Fruit fly (Drosophila melanogaster) whole organism, embryonic: ENCODE results near the gene CG3764.

ENCODE experiments used
- ATbp ChIP-seq: fragments of 200-800 bp; sonication (Bioruptor generic); optimal IDR thresholded peaks from 2 replicates; lab custom pipeline; 2017; ENCODE audit warnings: missing biosample characterization, mild to moderate bottlenecking, missing genetic modification characterization, missing genetic modification reagents
- Bgb ChIP-seq: fragments of 200-800 bp; sonication (Bioruptor generic); IDR thresholded peaks from 2 replicates; pipeline ENCODE4 v1.3.6; 2022; ENCODE audit warnings: missing biosample characterization, missing genetic modification characterization; ENCODE audit not compliant: partially characterized antibody
- Blimp-1 ChIP-seq: fragments of 200-800 bp; sonication (Bioruptor generic); optimal IDR thresholded peaks from 3 replicates; lab custom pipeline; 2018; ENCODE audit warnings: missing biosample characterization, missing genetic modification characterization, mild to moderate bottlenecking, moderate library complexity, missing genetic modification reagents
- CG12299 ChIP-seq: fragments of 200-800 bp; sonication (Bioruptor generic); optimal IDR thresholded peaks from 2 replicates; lab custom pipeline; 2018; ENCODE audit warnings: missing biosample characterization, mild to moderate bottlenecking, missing genetic modification characterization
- CG13424 ChIP-seq: fragments of 200-800 bp; sonication (Bioruptor generic); optimal IDR thresholded peaks from 2 replicates; lab custom pipeline; 2019; ENCODE audit warnings: missing biosample characterization, mild to moderate bottlenecking, missing genetic modification characterization, moderate library complexity
- CG13894 ChIP-seq: fragments of 200-800 bp; sonication (Bioruptor generic); optimal IDR thresholded peaks from 3 replicates; lab custom pipeline; 2018; ENCODE audit warnings: missing biosample characterization, mild to moderate bottlenecking, missing genetic modification characterization, moderate library complexity
- CG14441 ChIP-seq: fragments of 200-800 bp; sonication (Bioruptor generic); IDR thresholded peaks from 2 replicates; pipeline ENCODE4 v1.3.6; 2022; ENCODE audit warnings: missing biosample characterization, missing genetic modification characterization
- CG16779 ChIP-seq: fragments of 200-800 bp; sonication (Bioruptor generic); IDR thresholded peaks from 2 replicates; pipeline ENCODE4 v1.3.6; 2022; ENCODE audit warnings: missing biosample characterization, missing genetic modification characterization
- CG17829 ChIP-seq: fragments of 200-800 bp; optimal IDR thresholded peaks from 2 replicates; lab custom pipeline; 2019; ENCODE audit warnings: missing biosample characterization, mild to moderate bottlenecking, missing genetic modification characterization, moderate library complexity
- CG17912 ChIP-seq: fragments of 200-800 bp; sonication (Bioruptor generic); optimal IDR thresholded peaks from 2 replicates; lab custom pipeline; 2018; ENCODE audit warnings: missing biosample characterization, mild to moderate bottlenecking, missing genetic modification characterization
- CG34376 ChIP-seq: fragments of 200-800 bp; sonication (Bioruptor generic); optimal IDR thresholded peaks from 2 replicates; lab custom pipeline; 2018; ENCODE audit warnings: missing biosample characterization, mild to moderate bottlenecking, missing genetic modification characterization
- CG3726 ChIP-seq: fragments of 200-800 bp; sonication (Bioruptor generic); IDR thresholded peaks from 3 replicates; pipeline ENCODE4, ENCODE4 v1.3.6; 2022; ENCODE audit warnings: missing biosample characterization, missing genetic modification characterization
- CG4707 ChIP-seq: fragments of 200-800 bp; sonication (Bioruptor generic); optimal IDR thresholded peaks from 2 replicates; lab custom pipeline; 2018; ENCODE audit warnings: missing biosample characterization, mild to moderate bottlenecking, missing genetic modification characterization, moderate library complexity
- CG5953 ChIP-seq: fragments of 200-800 bp; sonication (Bioruptor generic); IDR thresholded peaks from 2 replicates; pipeline ENCODE4 v1.3.6; 2022; ENCODE audit warnings: missing biosample characterization, missing genetic modification characterization
- CG6272 ChIP-seq: fragments of 200-800 bp; sonication (Bioruptor generic); IDR thresholded peaks from 2 replicates; pipeline ENCODE4 v1.3.6; 2022; ENCODE audit warnings: missing biosample characterization, missing genetic modification characterization
- GATAe ChIP-seq: fragments of 200-800 bp; sonication (Bioruptor generic); conservative IDR thresholded peaks from 2 replicates; pipeline ENCODE4 v1.3.6; 2022; ENCODE audit warnings: missing biosample characterization, missing genetic modification characterization
- HHEX ChIP-seq: fragments of 200-800 bp; sonication (Bioruptor generic); optimal IDR thresholded peaks from 3 replicates; lab custom pipeline; 2017; ENCODE audit warnings: missing biosample characterization, mild to moderate bottlenecking, missing genetic modification characterization, missing genetic modification reagents
- Lhr ChIP-seq: fragments of 200-800 bp; sonication (Bioruptor generic); optimal IDR thresholded peaks from 3 replicates; lab custom pipeline; 2017; ENCODE audit warnings: mild to moderate bottlenecking, missing biosample characterization, missing genetic modification reagents, missing genetic modification characterization
- Lim3 ChIP-seq: fragments of 200-800 bp; sonication (Bioruptor generic); IDR thresholded peaks from 2 replicates; pipeline ENCODE4 v1.3.6; 2022; ENCODE audit warnings: missing biosample characterization, missing genetic modification characterization
- Med ChIP-seq: fragments of 200-800 bp; sonication (Bioruptor generic); peaks from one replicate; lab custom pipeline; 2016; ENCODE audit warnings: missing biosample characterization, missing genetic modification characterization, mild to moderate bottlenecking, inconsistent platforms, moderate library complexity
- Meics ChIP-seq: fragments of 200-800 bp; sonication (Bioruptor generic); optimal IDR thresholded peaks from 2 replicates; lab custom pipeline; 2017; ENCODE audit warnings: missing biosample characterization, mild to moderate bottlenecking, missing genetic modification characterization
- Ravus ChIP-seq: fragments of 200-800 bp; sonication (Bioruptor generic); IDR thresholded peaks from 2 replicates; pipeline ENCODE4 v1.3.6; 2022; ENCODE audit warnings: missing biosample characterization, missing genetic modification characterization
- Scr ChIP-seq: fragments of 200-800 bp; sonication (Bioruptor generic); IDR thresholded peaks from 2 replicates; pipeline ENCODE4 v1.3.6; 2022; ENCODE audit warnings: missing biosample characterization, missing genetic modification characterization; ENCODE audit not compliant: partially characterized antibody
- amos ChIP-seq: fragments of 200-800 bp; sonication (Bioruptor generic); IDR thresholded peaks from 2 replicates; pipeline ENCODE4 v1.3.6; 2022; ENCODE audit warnings: missing biosample characterization, missing genetic modification characterization; ENCODE audit not compliant: partially characterized antibody
- bbx ChIP-seq: fragments of 200-800 bp; sonication (Bioruptor generic); IDR thresholded peaks from 2 replicates; pipeline ENCODE4 v1.3.6; 2022; ENCODE audit warnings: missing biosample characterization, missing genetic modification characterization; ENCODE audit not compliant: partially characterized antibody
- bigmax ChIP-seq: fragments of 200-800 bp; sonication (Bioruptor generic); optimal IDR thresholded peaks from 2 replicates; lab custom pipeline; 2018; ENCODE audit warnings: missing biosample characterization, mild to moderate bottlenecking, missing genetic modification characterization
- cas ChIP-seq: fragments of 200-800 bp; sonication (Bioruptor generic); IDR thresholded peaks from 2 replicates; pipeline ENCODE4 v1.3.6; 2022; ENCODE audit warnings: missing biosample characterization, missing genetic modification characterization
- chinmo ChIP-seq: fragments of 200-800 bp; sonication (Bioruptor generic); IDR thresholded peaks from 4 replicates; pipeline ENCODE4 v1.3.6; 2022; ENCODE audit warnings: missing biosample characterization, missing genetic modification characterization; ENCODE audit not compliant: partially characterized antibody
- da ChIP-seq: fragments of 200-800 bp; sonication (Bioruptor generic); optimal IDR thresholded peaks from 2 replicates; lab custom pipeline; 2016; ENCODE audit warnings: missing biosample characterization, missing genetic modification characterization
- eve ChIP-seq, 2 experiments: fragments of >200 bp; optimal IDR thresholded peaks; 2 replicates each; lab custom pipeline; 2017; ENCODE audit warnings: missing biosample characterization in 2 of 2, missing genetic modification characterization in 2 of 2
- exex ChIP-seq: fragments of 200-800 bp; sonication (Bioruptor generic); optimal IDR thresholded peaks from 4 replicates; lab custom pipeline; 2018; ENCODE audit warnings: missing biosample characterization, mild to moderate bottlenecking, missing genetic modification characterization, moderate library complexity
- gem ChIP-seq: fragments of 200-800 bp; sonication (Bioruptor generic); optimal IDR thresholded peaks from 2 replicates; lab custom pipeline; 2019; ENCODE audit warnings: missing biosample characterization, mild to moderate bottlenecking, missing genetic modification characterization, moderate library complexity
- gro ChIP-seq: fragments of 200-800 bp; sonication (Bioruptor generic); optimal IDR thresholded peaks from 2 replicates; lab custom pipeline; 2016; ENCODE audit warnings: missing biosample characterization, missing genetic modification characterization
- kni ChIP-seq: fragments of 200-800 bp; sonication (Bioruptor generic); optimal IDR thresholded peaks from 3 replicates; lab custom pipeline; 2017; ENCODE audit warnings: mild to moderate bottlenecking, missing biosample characterization, missing genetic modification reagents, missing genetic modification characterization
- knrl ChIP-seq: fragments of 200-800 bp; sonication (Bioruptor generic); IDR thresholded peaks from 3 replicates; pipeline ENCODE4 v1.3.6; 2022; ENCODE audit warnings: missing biosample characterization, missing genetic modification characterization; ENCODE audit not compliant: partially characterized antibody
- mld ChIP-seq: fragments of 200-800 bp; sonication (Bioruptor generic); IDR thresholded peaks from 3 replicates; pipeline ENCODE4 v1.3.6; 2022; ENCODE audit warnings: missing biosample characterization, missing genetic modification characterization; ENCODE audit not compliant: partially characterized antibody
- pb ChIP-seq: fragments of 200-800 bp; sonication (Bioruptor generic); optimal IDR thresholded peaks from 3 replicates; lab custom pipeline; 2016; ENCODE audit warnings: missing biosample characterization, missing genetic modification characterization
- pros ChIP-seq: fragments of 200-800 bp; sonication (Bioruptor generic); optimal IDR thresholded peaks from 3 replicates; lab custom pipeline; 2019; ENCODE audit warnings: missing biosample characterization, mild to moderate bottlenecking, missing genetic modification characterization, moderate library complexity
- psq ChIP-seq: fragments of 200-800 bp; sonication (Bioruptor generic); optimal IDR thresholded peaks from 2 replicates; lab custom pipeline; 2017; ENCODE audit warnings: missing biosample characterization, missing genetic modification characterization
- pzg ChIP-seq: fragments of 200-800 bp; sonication (Bioruptor generic); optimal IDR thresholded peaks from 3 replicates; lab custom pipeline; 2018; ENCODE audit warnings: missing biosample characterization, mild to moderate bottlenecking, missing genetic modification characterization, moderate library complexity
- salm ChIP-seq: fragments of 200-800 bp; sonication (Bioruptor generic); optimal IDR thresholded peaks from 2 replicates; lab custom pipeline; 2018; ENCODE audit warnings: missing biosample characterization, mild to moderate bottlenecking, missing genetic modification characterization
- sens ChIP-seq: fragments of 200-800 bp; sonication (Bioruptor generic); peaks from one replicate; lab custom pipeline; 2016; ENCODE audit warnings: missing biosample characterization, missing genetic modification characterization
- sens-2 ChIP-seq: fragments of 200-800 bp; sonication (Bioruptor generic); IDR thresholded peaks from 2 replicates; pipeline ENCODE4 v1.3.6; 2022; ENCODE audit warnings: missing biosample characterization, missing genetic modification characterization
- stwl ChIP-seq: fragments of 200-800 bp; sonication (Bioruptor generic); optimal IDR thresholded peaks from 3 replicates; lab custom pipeline; 2018; ENCODE audit warnings: missing biosample characterization, mild to moderate bottlenecking, missing genetic modification characterization, moderate library complexity
- sug ChIP-seq: fragments of 200-800 bp; optimal IDR thresholded peaks from 2 replicates; lab custom pipeline; 2019; ENCODE audit warnings: missing biosample characterization, mild to moderate bottlenecking, missing genetic modification characterization, moderate library complexity
- tna ChIP-seq: fragments of 200-800 bp; sonication (Bioruptor generic); IDR thresholded peaks from 2 replicates; pipeline ENCODE4 v1.3.6; 2022; ENCODE audit warnings: missing biosample characterization, missing genetic modification characterization; ENCODE audit not compliant: partially characterized antibody
- tup ChIP-seq: fragments of 200-800 bp; sonication (Bioruptor generic); optimal IDR thresholded peaks from 2 replicates; lab custom pipeline; 2016; ENCODE audit warnings: missing biosample characterization, mild to moderate bottlenecking, missing genetic modification characterization, moderate library complexity
- vvl ChIP-seq: fragments of 200-800 bp; sonication (Bioruptor generic); IDR thresholded peaks from 2 replicates; pipeline ENCODE4 v1.3.6; 2022; ENCODE audit warnings: missing biosample characterization, missing genetic modification characterization
- z ChIP-seq: fragments of 200-800 bp; sonication (Bioruptor generic); IDR thresholded peaks from 3 replicates; pipeline ENCODE4 v1.3.6; 2022; ENCODE audit warnings: missing biosample characterization, missing genetic modification characterization

CG3764 gene

dm6 chr3L:16985578-16985977 is 26.8 kb downstream of the CG3764 start (continued):
- no peak for TF ChIP-seq CG17829 (tag; lab: Kevin White, UChicago)
- peak; percentile 46 for TF ChIP-seq kni (GFP tag; lab: Kevin White, UChicago)
- TF ChIP-seq pb (GFP tag; lab: Kevin White, UChicago): no peak
- no peak for TF ChIP-seq da
- peak; percentile 29 for TF ChIP-seq CG13894 (tag; lab: Kevin White, UChicago)
- TF ChIP-seq CG6272: no peak
- no peak for TF ChIP-seq Ravus
- no peak for TF ChIP-seq Meics (GFP tag; lab: Kevin White, UChicago)
- TF ChIP-seq CG4707 (GFP tag; lab: Kevin White, UChicago): no peak
- TF ChIP-seq amos (GFP tag; lab: Robert Waterston, UW): peak; percentile 35; the same call in 1 of the 2 replicates
- TF ChIP-seq bigmax: no peak
- peak; percentile 46; the same call in 1 of the 2 replicates for TF ChIP-seq Bgb (GFP tag; lab: Robert Waterston, UW)
- peak; percentile 8 for TF ChIP-seq pros
- no peak for TF ChIP-seq CG12299 (tag; lab: Kevin White, UChicago)
- TF ChIP-seq pzg (GFP tag; lab: Kevin White, UChicago): peak; percentile 8
- TF ChIP-seq mld (GFP tag; lab: Robert Waterston, UW): no peak
- TF ChIP-seq Blimp-1: peak; percentile 97
- peak; percentile 41; the same call in 1 of the 2 replicates for TF ChIP-seq tna (GFP tag; lab: Robert Waterston, UW)
- 0 out of 2 replicates have a peak, but pooled peaks have one; percentile 41 for TF ChIP-seq CG5953 (GFP tag; lab: Robert Waterston, UW)
- 0 out of 2 replicates have a peak, but pooled peaks have one; percentile 10 for TF ChIP-seq Scr (GFP tag; lab: Robert Waterston, UW)
- TF ChIP-seq eve (GFP tag; optimal IDR thresholded peaks at IDR 0.05; lab: Kevin White, UChicago): no peak
- peak; percentile 43 for TF ChIP-seq stwl
- TF ChIP-seq Lhr: peak; percentile 17
- peak; percentile 13 for TF ChIP-seq CG17912 (GFP tag; lab: Kevin White, UChicago)
- no peak for TF ChIP-seq psq (GFP tag; lab: Kevin White, UChicago)
- peak; percentile 56 for TF ChIP-seq vvl (GFP tag; lab: Robert Waterston, UW)
- no peak for TF ChIP-seq CG14441
- no peak for TF ChIP-seq CG16779 (GFP tag; lab: Robert Waterston, UW)
- 0 out of 2 replicates have a peak, but pooled peaks have one; percentile 18 for TF ChIP-seq bbx (GFP tag; lab: Robert Waterston, UW)
- TF ChIP-seq tup: no peak
- TF ChIP-seq ATbp (GFP tag; lab: Kevin White, UChicago): no peak
- TF ChIP-seq knrl (GFP tag; lab: Robert Waterston, UW): peak; percentile 29; the same call in 1 of the 3 replicates
- TF ChIP-seq salm (tag; lab: Kevin White, UChicago): no peak

dm6 chr3L:16984813-16985387 is 27.5 kb downstream of the CG3764 start:
- no peak for TF ChIP-seq cas (GFP tag; lab: Robert Waterston, UW)
- TF ChIP-seq GATAe (GFP tag; lab: Robert Waterston, UW): peak; percentile 77
- TF ChIP-seq CG34376 (GFP tag; lab: Kevin White, UChicago): peak; percentile 18
- peak; percentile 52 for TF ChIP-seq Med
- peak; percentile 23 for TF ChIP-seq gro (GFP tag; lab: Kevin White, UChicago)
- no peak for TF ChIP-seq CG13424 (tag; lab: Kevin White, UChicago)
- 0 out of 2 replicates have a peak, but pooled peaks have one; percentile 30 for TF ChIP-seq sens-2 (GFP tag; lab: Robert Waterston, UW)
- TF ChIP-seq Lim3 (GFP tag; lab: Robert Waterston, UW): peak; percentile 29; the same call in 1 of the 2 replicates
- TF ChIP-seq HHEX: no peak
- TF ChIP-seq eve (GFP tag; optimal IDR thresholded peaks at IDR 0.05; lab: Kevin White, UChicago): peak in 1 of 2 experiments; percentile 64
- peak; percentile 65 for TF ChIP-seq sug (tag; lab: Kevin White, UChicago)
- TF ChIP-seq Blimp-1: no peak
- peak; percentile 73 for TF ChIP-seq sens
- peak; percentile 74; the same call in 1 of the 4 replicates for TF ChIP-seq chinmo (GFP tag; lab: Robert Waterston, UW)
- 0 out of 3 replicates have a peak, but pooled peaks have one; percentile 12 for TF ChIP-seq CG3726 (GFP tag; lab: Robert Waterston, UW)
- TF ChIP-seq gem (tag; lab: Kevin White, UChicago): no peak
- peak; percentile 70; the same call in 1 of the 3 replicates for TF ChIP-seq z
- TF ChIP-seq exex (tag; lab: Kevin White, UChicago): peak; percentile 96
- no peak for TF ChIP-seq pros
